Worm (Caenorhabditis elegans): ENCODE measurements around the gene T22B7.3.

- TF ChIP-seq tab-1 (GFP tag; IDR thresholded peaks at IDR 0.05) (no peak), ztf-29 (GFP tag; IDR thresholded peaks at IDR 0.05) (no peak), klf-2 (GFP tag; conservative IDR thresholded peaks at IDR 0.05) (no peak), ztf-23 (GFP tag; IDR thresholded peaks at IDR 0.05) (no peak), cog-1 (tag; optimal IDR thresholded peaks at IDR 0.05) (no peak), T22C8.4 (GFP tag; IDR thresholded peaks at IDR 0.05) (no peak), flt-1 (GFP tag; IDR thresholded peaks at IDR 0.05) (no peak)
Observed at ce11 chrX:5645606-5646005, 1.6 kb upstream of the T22B7.3 start.
